Worm (Caenorhabditis elegans): ENCODE measurements around the gene ZK686.1.
A peak's percentile ranks its signal among the peaks of the same experiment; 100 is the strongest.

ZK686.1 gene

DNA sequence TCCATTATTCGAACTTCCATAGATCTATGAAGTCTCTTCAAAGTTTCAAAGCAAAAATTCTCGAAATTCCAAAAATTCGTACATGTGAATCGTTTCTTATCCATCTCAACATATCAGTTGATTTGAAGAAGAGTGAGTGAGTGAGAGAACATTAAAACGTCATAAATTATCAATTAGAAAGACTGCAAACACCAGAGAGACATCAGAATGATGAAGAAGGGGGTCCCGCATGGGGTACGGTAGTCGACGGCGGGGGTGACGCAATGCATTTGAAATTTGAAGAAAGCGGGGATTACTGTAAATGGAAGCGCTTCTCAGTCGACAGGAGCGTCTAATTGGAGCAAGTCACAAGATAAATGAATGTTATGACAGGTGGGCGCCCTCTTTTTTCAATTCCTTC lies 17.6 kb downstream of the ZK686.1 start:
- TF ChIP-seq nfya-1 (tag; optimal IDR thresholded peaks at IDR 0.05; ENCODE audit: insufficient read depth): peak; percentile 65
- no peak for TF ChIP-seq egl-27 (tag; optimal IDR thresholded peaks at IDR 0.05)
- TF ChIP-seq lin-15B (tag; optimal IDR thresholded peaks at IDR 0.05): no peak
- TF ChIP-seq ceh-16 (tag; optimal IDR thresholded peaks at IDR 0.05): no peak

DNA sequence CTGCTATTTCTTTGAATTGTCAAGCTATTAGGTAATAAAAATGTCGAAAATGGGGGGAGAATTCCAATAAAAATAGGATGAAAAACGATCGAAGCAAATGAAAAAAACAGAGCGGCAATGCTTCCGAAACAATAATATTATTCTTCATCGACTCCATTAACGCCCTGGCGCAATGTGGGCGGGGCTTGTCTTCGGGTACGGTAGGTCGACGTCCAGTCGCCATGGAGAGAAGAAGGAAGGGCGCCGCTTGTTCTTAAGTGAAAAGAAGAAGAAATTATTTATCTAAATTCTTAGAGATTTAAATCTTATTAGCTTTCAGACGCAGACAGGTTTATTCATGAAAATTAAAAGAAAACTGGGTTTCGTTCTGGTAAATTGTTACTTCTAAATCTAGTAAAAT lies 19.3 kb downstream of the ZK686.1 start:
- peak; percentile 97 for TF ChIP-seq nfya-1 (tag; optimal IDR thresholded peaks at IDR 0.05; ENCODE audit: insufficient read depth)
- TF ChIP-seq mdl-1 (tag; optimal IDR thresholded peaks at IDR 0.05): no peak

DNA sequence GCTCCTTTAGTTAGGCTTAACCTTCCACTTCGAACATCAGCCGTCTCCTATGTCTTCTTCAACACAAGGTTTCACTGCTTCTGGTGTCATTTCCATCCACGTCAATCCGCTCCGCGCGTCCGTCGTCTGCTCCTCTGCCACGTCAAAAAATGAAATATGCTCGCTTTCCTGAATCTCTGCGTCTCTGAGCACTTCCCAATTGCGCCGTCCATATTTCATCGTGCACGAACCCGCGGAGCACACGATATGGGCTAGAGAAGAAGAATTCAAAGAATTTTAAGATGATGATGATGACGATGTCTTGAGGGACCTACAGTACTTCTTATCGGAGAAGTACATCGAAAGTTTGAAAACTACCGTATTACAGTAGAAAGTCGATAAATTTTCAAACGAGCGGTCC lies 20.0 kb downstream of the ZK686.1 start:
- peak; percentile 20 for TF ChIP-seq nfya-1 (tag; optimal IDR thresholded peaks at IDR 0.05; ENCODE audit: insufficient read depth)
- no peak for TF ChIP-seq tbx-2 (tag; optimal IDR thresholded peaks at IDR 0.05)

DNA sequence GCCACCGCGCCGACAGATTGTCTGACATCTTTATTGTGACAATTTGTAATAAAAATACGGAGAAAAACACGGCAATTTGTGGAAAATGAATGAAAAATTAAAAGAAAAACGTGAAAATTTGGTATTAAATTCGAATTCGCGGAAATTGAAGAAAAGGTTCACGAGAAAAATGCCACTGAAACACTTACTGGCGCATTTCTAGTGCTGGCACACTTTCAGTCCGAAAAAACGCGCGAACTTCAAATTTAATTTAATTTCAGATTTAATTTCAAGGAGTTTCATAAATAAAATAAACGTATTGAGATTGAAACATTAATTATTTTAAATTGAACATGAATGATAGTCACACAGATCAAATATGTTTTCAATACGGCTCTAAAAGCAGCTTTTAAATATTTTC lies 22.4 kb downstream of the ZK686.1 start, which contains the start of gene cyk-7:
Gene cyk-7 (minus strand): TSS at position 99 of the 400 bp plus-strand sequence.
- TF ChIP-seq unc-62 (GFP tag; optimal IDR thresholded peaks at IDR 0.05): no peak
- TF ChIP-seq mdl-1 (tag; optimal IDR thresholded peaks at IDR 0.05): no peak
- no peak for TF ChIP-seq snpc-4 (tag; optimal IDR thresholded peaks at IDR 0.05)
- no peak for TF ChIP-seq nhr-67 (tag; optimal IDR thresholded peaks at IDR 0.05)
- no peak for TF ChIP-seq ceh-9 (tag; optimal IDR thresholded peaks at IDR 0.05)
- no peak for TF ChIP-seq ama-1 (optimal IDR thresholded peaks at IDR 0.05)
- no peak for TF ChIP-seq ztf-4 (tag; optimal IDR thresholded peaks at IDR 0.05)
- TF ChIP-seq ztf-11 (tag; optimal IDR thresholded peaks at IDR 0.05): no peak
- no peak for TF ChIP-seq skn-1 (tag; optimal IDR thresholded peaks at IDR 0.05)
- no peak for TF ChIP-seq aly-2 (tag; optimal IDR thresholded peaks at IDR 0.05)
- no peak for TF ChIP-seq egl-27 (tag; optimal IDR thresholded peaks at IDR 0.05)

DNA sequence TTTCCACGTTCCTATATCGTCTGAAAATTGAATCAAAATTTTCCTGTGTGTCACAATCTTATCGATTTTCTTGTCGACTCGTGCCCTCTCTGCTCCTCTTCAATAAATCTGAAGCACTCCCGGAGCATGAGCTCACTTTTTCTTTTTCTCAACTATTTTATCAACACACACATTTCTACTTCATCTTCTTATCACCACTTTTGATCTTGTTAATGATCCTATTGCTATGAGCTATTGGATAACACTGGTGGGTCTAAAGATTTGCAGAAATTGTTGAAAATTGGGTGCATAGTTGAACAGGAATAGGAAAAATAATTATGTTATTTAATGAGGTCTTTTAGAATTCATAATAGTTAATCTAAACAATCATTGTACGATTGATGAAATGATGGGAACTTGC lies 32.3 kb downstream of the ZK686.1 start:
- TF ChIP-seq nhr-12 (tag; optimal IDR thresholded peaks at IDR 0.05) (no peak), snpc-4 (tag; optimal IDR thresholded peaks at IDR 0.05) (no peak), lsy-12 (tag; optimal IDR thresholded peaks at IDR 0.05) (no peak), unc-39 (tag; optimal IDR thresholded peaks at IDR 0.05) (no peak), egl-5 (tag; optimal IDR thresholded peaks at IDR 0.05) (peak; percentile 98)

DNA sequence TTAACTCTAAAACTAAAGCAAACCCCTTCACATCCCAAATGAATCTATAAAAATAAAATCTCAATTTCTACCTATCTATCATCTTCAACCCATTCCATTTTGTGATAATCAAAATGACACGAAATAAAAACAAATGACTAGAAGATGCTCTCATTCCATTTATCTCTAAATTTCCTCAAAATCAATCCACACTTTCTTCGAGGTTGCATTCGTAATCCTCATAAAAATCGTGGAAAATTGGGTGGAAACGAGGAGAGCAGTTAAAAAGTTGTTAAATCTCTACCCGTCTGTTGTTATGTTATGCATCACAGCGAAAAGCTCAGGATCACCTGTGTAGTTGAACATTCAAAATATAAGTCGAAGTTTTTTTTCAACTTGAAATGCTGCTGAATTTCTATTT lies 34.0 kb downstream of the ZK686.1 start:
- TF ChIP-seq egl-5 (tag; optimal IDR thresholded peaks at IDR 0.05) (peak; percentile 100), unc-62 (GFP tag; optimal IDR thresholded peaks at IDR 0.05) (no peak), eor-1 (tag; optimal IDR thresholded peaks at IDR 0.05) (no peak), elt-2 (tag; optimal IDR thresholded peaks at IDR 0.05) (no peak), nhr-67 (tag; optimal IDR thresholded peaks at IDR 0.05) (no peak)

DNA sequence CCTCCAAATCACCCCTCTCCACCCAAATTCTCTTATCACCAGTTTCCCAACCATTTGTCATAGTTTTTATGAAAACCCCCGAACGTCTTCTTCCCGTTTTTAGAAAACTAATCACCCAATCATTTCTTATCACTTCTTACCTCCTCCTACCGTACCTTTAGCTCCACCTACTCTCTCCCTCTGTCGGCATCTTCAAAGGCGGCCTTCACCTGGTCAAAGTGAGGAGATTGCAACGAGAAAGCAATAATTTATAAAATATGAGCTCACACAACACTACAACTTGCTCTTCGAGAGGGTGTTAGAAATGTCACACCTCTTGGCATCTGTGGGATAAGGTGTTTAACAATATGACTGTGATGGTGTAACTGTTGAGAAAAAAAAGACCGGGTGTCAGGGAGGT lies 36.1 kb downstream of the ZK686.1 start:
- no peak for TF ChIP-seq fkh-10 (GFP tag; optimal IDR thresholded peaks at IDR 0.05)
- peak; percentile 98 for TF ChIP-seq egl-5 (tag; optimal IDR thresholded peaks at IDR 0.05)
- TF ChIP-seq nhr-25 (tag; optimal IDR thresholded peaks at IDR 0.05): no peak
- TF ChIP-seq sea-2 (GFP tag; optimal IDR thresholded peaks at IDR 0.05): no peak
- no peak for TF ChIP-seq nhr-77 (tag; optimal IDR thresholded peaks at IDR 0.05)
- TF ChIP-seq nhr-28 (tag; optimal IDR thresholded peaks at IDR 0.05): no peak
- no peak for TF ChIP-seq fkh-2 (tag; optimal IDR thresholded peaks at IDR 0.05)
- TF ChIP-seq nfya-1 (tag; optimal IDR thresholded peaks at IDR 0.05; ENCODE audit: insufficient read depth): peak; percentile 11
- TF ChIP-seq fos-1 (tag; optimal IDR thresholded peaks at IDR 0.05): no peak
- no peak for TF ChIP-seq tbx-2 (tag; optimal IDR thresholded peaks at IDR 0.05)
- no peak for TF ChIP-seq lin-15B (tag; optimal IDR thresholded peaks at IDR 0.05)
- TF ChIP-seq pha-4 (tag; optimal IDR thresholded peaks at IDR 0.05): no peak
- TF ChIP-seq lin-39 (tag; optimal IDR thresholded peaks at IDR 0.05): no peak
